Worm (Caenorhabditis elegans) whole organism, L2 larva: ENCODE results near the gene srw-72.

Experiments
- F13H6.1 ChIP-seq: sonication (generic microtip); optimal IDR thresholded peaks from 2 replicates; lab custom pipeline; 2016; ENCODE audit warnings: missing genetic modification characterization, missing compliant biosample characterization
- R02D3.7 ChIP-seq: fragments of 150-350 bp; optimal IDR thresholded peaks from 2 replicates; lab custom pipeline; 2014; ENCODE audit warnings: missing biosample characterization, missing genetic modification characterization
- Y55F3AM.14 ChIP-seq: fragments of 200-800 bp; sonication (Bioruptor generic); optimal IDR thresholded peaks from 2 replicates; lab custom pipeline; 2018; ENCODE audit warnings: mild to moderate bottlenecking, missing genetic modification characterization, missing compliant biosample characterization
- ZK546.5 ChIP-seq: sonication (generic microtip); optimal IDR thresholded peaks from 2 replicates; lab custom pipeline; 2017; ENCODE audit warnings: missing biosample characterization, missing genetic modification characterization
- alr-1 ChIP-seq: fragments of 150-350 bp; optimal IDR thresholded peaks from 2 replicates; lab custom pipeline; 2014; ENCODE audit warnings: missing biosample characterization, missing genetic modification characterization
- ama-1 ChIP-seq: fragments of 150-350 bp; optimal IDR thresholded peaks from 2 replicates; lab custom pipeline; 2018; ENCODE audit warnings: inconsistent platforms
- blmp-1 ChIP-seq: sonication (generic microtip); optimal IDR thresholded peaks from 2 replicates; lab custom pipeline; 2017; ENCODE audit warnings: missing genetic modification characterization, mild to moderate bottlenecking, missing compliant biosample characterization, antibody characterized with exemption, moderate library complexity; ENCODE audit not compliant: insufficient read depth
- ceh-16 ChIP-seq: fragments of 150-350 bp; optimal IDR thresholded peaks from 2 replicates; lab custom pipeline; 2014; ENCODE audit warnings: missing biosample characterization, missing genetic modification characterization
- dmd-4 ChIP-seq: sonication (generic microtip); optimal IDR thresholded peaks from 2 replicates; lab custom pipeline; 2017; ENCODE audit warnings: missing biosample characterization, missing genetic modification characterization
- elt-1 ChIP-seq: fragments of 150-350 bp; optimal IDR thresholded peaks from 2 replicates; lab custom pipeline; 2014; ENCODE audit warnings: missing biosample characterization, missing genetic modification characterization
- fos-1 ChIP-seq: fragments of 150-350 bp; optimal IDR thresholded peaks from 2 replicates; lab custom pipeline; 2014; ENCODE audit warnings: missing biosample characterization, missing genetic modification characterization
- lin-11 ChIP-seq: fragments of 150-350 bp; sonication (generic microtip); optimal IDR thresholded peaks from 2 replicates; lab custom pipeline; 2014; ENCODE audit warnings: missing biosample characterization, missing genetic modification characterization, inconsistent platforms, mixed read lengths
- lin-13 ChIP-seq: fragments of 150-350 bp; optimal IDR thresholded peaks from 2 replicates; lab custom pipeline; 2014; ENCODE audit warnings: missing biosample characterization, missing genetic modification reagents, missing genetic modification characterization
- lsy-2 ChIP-seq, 2 experiments: fragments of 150-350 bp in 1 of 2; sonication (generic microtip) in 1 of 2; optimal IDR thresholded peaks; 2 replicates each; lab custom pipeline; 2014 to 2017; ENCODE audit warnings: missing biosample characterization in 2 of 2, missing genetic modification characterization in 2 of 2
- mab-5 ChIP-seq: fragments of 150-350 bp; optimal IDR thresholded peaks from 2 replicates; lab custom pipeline; 2014; ENCODE audit warnings: missing biosample characterization, missing genetic modification characterization
- nhr-10 ChIP-seq: sonication (generic microtip); optimal IDR thresholded peaks from 2 replicates; lab custom pipeline; 2017; ENCODE audit warnings: missing biosample characterization, missing genetic modification characterization
- nhr-12 ChIP-seq: fragments of 150-350 bp; optimal IDR thresholded peaks from 2 replicates; lab custom pipeline; 2014; ENCODE audit warnings: missing biosample characterization, missing genetic modification characterization
- nhr-129 ChIP-seq: fragments of 150-350 bp; optimal IDR thresholded peaks from 2 replicates; lab custom pipeline; 2014; ENCODE audit warnings: missing biosample characterization, missing genetic modification characterization
- nhr-237 ChIP-seq: fragments of 150-350 bp; optimal IDR thresholded peaks from 2 replicates; lab custom pipeline; 2014; ENCODE audit warnings: missing biosample characterization, missing genetic modification characterization
- nhr-6 ChIP-seq: fragments of 150-350 bp; optimal IDR thresholded peaks from 2 replicates; lab custom pipeline; 2014; ENCODE audit warnings: missing biosample characterization, missing genetic modification characterization
- peb-1 ChIP-seq: fragments of 150-350 bp; optimal IDR thresholded peaks from 2 replicates; lab custom pipeline; 2014; ENCODE audit warnings: missing biosample characterization, missing genetic modification characterization
- sem-4 ChIP-seq: fragments of 150-350 bp; optimal IDR thresholded peaks from 2 replicates; lab custom pipeline; 2014; ENCODE audit warnings: missing biosample characterization, missing genetic modification reagents, missing genetic modification characterization
- skn-1 ChIP-seq: sonication (generic microtip); optimal IDR thresholded peaks from 2 replicates; lab custom pipeline; 2017; ENCODE audit warnings: missing biosample characterization, missing genetic modification characterization
- sma-3 ChIP-seq: sonication (generic microtip); optimal IDR thresholded peaks from 2 replicates; lab custom pipeline; 2016; ENCODE audit warnings: missing genetic modification reagents, missing genetic modification characterization, missing compliant biosample characterization
- sma-9 ChIP-seq, 2 experiments: fragments of 150-350 bp in 1 of 2; sonication (generic microtip) in 1 of 2; optimal IDR thresholded peaks; 2 replicates each; lab custom pipeline; 2014 to 2016; ENCODE audit warnings: missing genetic modification characterization in 2 of 2, mild to moderate bottlenecking in 1 of 2, missing biosample characterization in 1 of 2, missing compliant biosample characterization in 1 of 2, missing genetic modification reagents in 1 of 2, moderate library complexity in 1 of 2
- unc-39 ChIP-seq: fragments of 150-350 bp; optimal IDR thresholded peaks from 2 replicates; lab custom pipeline; 2014; ENCODE audit warnings: missing biosample characterization, missing genetic modification characterization
- unc-55 ChIP-seq: fragments of 150-350 bp; sonication (generic microtip); optimal IDR thresholded peaks from 3 replicates; lab custom pipeline; 2014; ENCODE audit warnings: missing biosample characterization, missing genetic modification reagents, missing genetic modification characterization
- zag-1 ChIP-seq: fragments of 150-350 bp; optimal IDR thresholded peaks from 2 replicates; lab custom pipeline; 2014; ENCODE audit warnings: missing biosample characterization, missing genetic modification characterization
- ztf-1 ChIP-seq: fragments of 200-800 bp; sonication (Bioruptor generic); conservative IDR thresholded peaks from 2 replicates; pipeline ENCODE4 v1.3.6; 2022; ENCODE audit warnings: missing genetic modification characterization, missing compliant biosample characterization

srw-72 gene

ce11 chrV:17508493-17508892 is 41.6 kb downstream of the srw-72 start, which contains the start of gene srw-32:
Gene srw-32 (plus strand): TSS chrV:17508793.
- TF ChIP-seq nhr-12 (no peak), lsy-2 (tag; optimal IDR thresholded peaks at IDR 0.05; lab: Kevin White, UChicago) (no peak)

- TF ChIP-seq unc-55 (GFP tag; lab: Kevin White, UChicago) = no peak
- TF ChIP-seq nhr-237 (tag; lab: Kevin White, UChicago) = no peak
- no peak for TF ChIP-seq skn-1 (tag; lab: Kevin White, UChicago)
- TF ChIP-seq blmp-1 = no peak
- no peak for TF ChIP-seq nhr-12
- no peak for TF ChIP-seq lin-13 (GFP tag; lab: Kevin White, UChicago)
- TF ChIP-seq sem-4 = no peak
- no peak for TF ChIP-seq ztf-1 (GFP tag; lab: Robert Waterston, UW)
- no peak for TF ChIP-seq ceh-16 (tag; lab: Kevin White, UChicago)
- no peak for TF ChIP-seq R02D3.7 (tag; lab: Kevin White, UChicago)
- TF ChIP-seq zag-1 = no peak
- no peak for TF ChIP-seq ama-1
- TF ChIP-seq nhr-10 (tag; lab: Kevin White, UChicago) = no peak
- no peak for TF ChIP-seq alr-1
- no peak for TF ChIP-seq F13H6.1
- TF ChIP-seq peb-1 = no peak
- TF ChIP-seq elt-1 (tag; lab: Kevin White, UChicago) = no peak
Observed at ce11 chrV:17512763-17513162, 45.9 kb downstream of the srw-72 start.

ce11 chrV:17513831-17514230 is 47.0 kb downstream of the srw-72 start:
- TF ChIP-seq sma-9 (GFP tag; optimal IDR thresholded peaks at IDR 0.05; lab: Kevin White, UChicago) = no peak
- no peak for TF ChIP-seq sma-9 (tag; optimal IDR thresholded peaks at IDR 0.05; lab: Kevin White, UChicago)
- no peak for TF ChIP-seq lin-11 (tag; lab: Kevin White, UChicago)
- TF ChIP-seq nhr-6 = no peak
- no peak for TF ChIP-seq fos-1 (tag; lab: Kevin White, UChicago)
- TF ChIP-seq R02D3.7 (tag; lab: Kevin White, UChicago) = no peak
- no peak for TF ChIP-seq lin-13 (GFP tag; lab: Kevin White, UChicago)
- no peak for TF ChIP-seq F13H6.1
- TF ChIP-seq nhr-129 (tag; lab: Kevin White, UChicago) = no peak
- no peak for TF ChIP-seq ama-1
- no peak for TF ChIP-seq mab-5
- no peak for TF ChIP-seq ZK546.5 (tag; lab: Kevin White, UChicago)
- TF ChIP-seq unc-39 (tag; lab: Kevin White, UChicago) = no peak
- no peak for TF ChIP-seq nhr-237 (tag; lab: Kevin White, UChicago)
- TF ChIP-seq sem-4 = no peak
- TF ChIP-seq dmd-4 (tag; lab: Kevin White, UChicago) = no peak
- TF ChIP-seq nhr-10 (tag; lab: Kevin White, UChicago) = no peak
- TF ChIP-seq elt-1 (tag; lab: Kevin White, UChicago) = no peak
- no peak for TF ChIP-seq Y55F3AM.14 (GFP tag; lab: Kevin White, UChicago)
- TF ChIP-seq sma-3 = no peak
